Worm (Caenorhabditis elegans) whole organism, dauer: ENCODE data around the gene T19C3.3.

Experiments used
- unc-62 ChIP-seq: sonication (generic microtip); optimal IDR thresholded peaks from 2 replicates; lab custom pipeline; 2017; ENCODE audit warnings: missing biosample characterization, missing genetic modification reagents, missing genetic modification characterization

The T19C3.3 gene

ce11 chrIII:576555-576954, 37.8 kb downstream of the T19C3.3 start:
- TF ChIP-seq unc-62 (GFP tag; lab: Kevin White, UChicago): no peak

DNA sequence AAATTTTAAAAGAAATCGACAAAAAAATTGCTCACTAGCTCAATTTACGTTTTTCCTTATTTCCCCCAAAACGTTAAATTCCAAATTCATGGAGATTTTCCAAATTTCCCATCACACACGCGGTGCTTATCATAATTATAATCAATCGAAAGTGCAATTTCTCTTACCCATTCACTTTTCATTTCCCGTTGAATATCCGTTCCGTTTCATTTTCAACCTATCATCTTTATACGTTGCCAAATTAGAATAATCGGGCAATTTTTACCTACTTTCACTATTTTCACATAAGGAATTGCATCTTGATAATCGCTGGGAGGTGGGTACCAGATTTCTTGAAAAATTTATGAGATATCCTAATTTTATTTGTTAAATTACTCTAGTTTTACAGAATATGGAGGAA, 45.5 kb downstream of the T19C3.3 start:
- no peak for TF ChIP-seq unc-62 (GFP tag; lab: Kevin White, UChicago)

DNA sequence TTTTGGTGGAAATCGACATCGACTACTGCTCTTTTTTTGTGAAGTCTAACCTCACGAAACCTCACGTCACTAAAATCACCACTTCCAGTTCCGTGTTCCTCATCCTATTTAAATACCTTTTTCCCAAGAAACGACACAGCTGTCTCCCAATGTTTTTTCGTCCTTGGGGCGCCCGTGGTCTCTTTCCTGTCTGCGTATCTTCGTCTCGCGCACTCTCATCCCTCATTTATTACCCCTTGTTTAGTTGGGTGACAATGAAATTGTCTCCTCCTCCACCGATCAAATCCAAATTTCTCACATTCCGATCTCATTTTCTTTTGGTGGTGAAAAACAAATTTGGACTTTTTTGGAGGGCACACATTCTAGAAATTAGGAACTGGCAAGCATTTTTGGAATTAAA, 49.6 kb downstream of the T19C3.3 start:
- TF ChIP-seq unc-62 (GFP tag; lab: Kevin White, UChicago): no peak

DNA sequence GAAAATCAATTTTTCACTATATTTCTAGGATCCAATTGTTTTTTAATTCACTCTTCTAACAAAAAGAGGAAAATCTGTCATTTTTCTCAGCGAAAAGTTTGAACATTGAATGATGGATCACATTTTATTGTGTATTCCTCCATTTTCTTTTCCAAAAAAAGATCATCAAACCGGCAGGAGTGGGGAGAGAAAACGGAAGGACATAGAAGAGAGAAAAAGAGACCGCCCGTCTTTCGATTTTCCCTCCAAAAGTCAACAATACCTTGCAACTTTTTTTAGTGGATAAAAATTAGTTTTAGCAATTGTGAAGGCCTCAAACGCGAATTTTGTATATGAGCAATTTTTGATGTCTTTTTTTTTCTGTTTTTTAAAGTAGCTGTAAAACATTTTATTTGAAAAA, 50.6 kb downstream of the T19C3.3 start:
- no peak for TF ChIP-seq unc-62 (GFP tag; lab: Kevin White, UChicago)
